Worm (Caenorhabditis elegans): ENCODE data around the gene srx-39.

DNA sequence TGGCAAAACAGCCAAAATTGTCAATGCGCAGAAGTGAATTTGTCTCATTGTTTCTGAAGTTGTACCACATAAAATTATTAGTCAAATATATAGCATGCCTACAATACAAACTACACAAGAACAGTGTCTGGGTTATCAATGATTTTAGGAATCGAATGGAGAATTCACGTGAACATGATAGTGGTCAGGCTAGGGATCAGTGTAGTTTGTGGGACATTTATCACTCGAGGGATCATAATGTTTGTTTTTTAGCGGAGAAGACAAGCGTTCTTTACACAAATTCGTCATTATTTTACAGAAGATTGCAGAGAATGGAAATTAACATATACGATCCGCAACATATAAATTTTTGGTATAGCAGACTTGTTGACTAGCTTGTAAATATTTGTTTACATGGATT, 19.6 kb upstream of the srx-39 start, which contains the start of gene ugt-51:
- TF ChIP-seq him-1 (tag; optimal IDR thresholded peaks at IDR 0.05) (no peak), dao-5 (tag; optimal IDR thresholded peaks at IDR 0.05) (no peak), W03F9.2 (tag; optimal IDR thresholded peaks at IDR 0.05) (no peak)
